Worm (Caenorhabditis elegans) whole organism, late embryonic: ENCODE data around the gene T05C12.1.
A peak's percentile ranks its signal among the peaks of the same experiment; 100 is the strongest.

Source experiments
- K02D7.2 ChIP-seq: sonication (generic microtip); optimal IDR thresholded peaks from 2 replicates; lab custom pipeline; 2017; ENCODE audit warnings: mild to moderate bottlenecking, missing genetic modification characterization, missing compliant biosample characterization
- Y22D7AL.16 ChIP-seq: sonication (generic microtip); optimal IDR thresholded peaks from 2 replicates; lab custom pipeline; 2016; ENCODE audit warnings: missing genetic modification characterization, missing compliant biosample characterization
- ceh-19 ChIP-seq: fragments of 200-800 bp; sonication (Bioruptor generic); optimal IDR thresholded peaks from 2 replicates; lab custom pipeline; 2018; ENCODE audit warnings: mild to moderate bottlenecking, missing genetic modification characterization, missing compliant biosample characterization
- ceh-24 ChIP-seq: sonication (generic microtip); optimal IDR thresholded peaks from 2 replicates; lab custom pipeline; 2016; ENCODE audit warnings: mild to moderate bottlenecking, missing genetic modification characterization, missing compliant biosample characterization
- ceh-31 ChIP-seq: sonication (generic microtip); optimal IDR thresholded peaks from 2 replicates; lab custom pipeline; 2016; ENCODE audit warnings: missing genetic modification characterization, missing compliant biosample characterization
- ceh-45 ChIP-seq: fragments of 200-800 bp; sonication (Bioruptor generic); IDR thresholded peaks from 2 replicates; pipeline ENCODE4 v1.3.6; 2022; ENCODE audit warnings: missing genetic modification reagents, missing genetic modification characterization, missing compliant biosample characterization
- ceh-6 ChIP-seq: fragments of 200-800 bp; sonication (Bioruptor generic); optimal IDR thresholded peaks from 2 replicates; lab custom pipeline; 2018; ENCODE audit warnings: mild to moderate bottlenecking, missing genetic modification characterization, missing compliant biosample characterization
- dmd-4 ChIP-seq: sonication (generic microtip); optimal IDR thresholded peaks from 2 replicates; lab custom pipeline; 2016; ENCODE audit warnings: borderline replicate concordance, missing genetic modification characterization, missing compliant biosample characterization
- elt-4 ChIP-seq: sonication (generic microtip); optimal IDR thresholded peaks from 2 replicates; lab custom pipeline; 2016; ENCODE audit warnings: missing genetic modification characterization, missing compliant biosample characterization
- eyg-1 ChIP-seq: sonication (generic microtip); optimal IDR thresholded peaks from 2 replicates; lab custom pipeline; 2016; ENCODE audit warnings: missing genotype, missing genetic modification characterization, missing compliant biosample characterization
- hlh-30 ChIP-seq: sonication (generic microtip); optimal IDR thresholded peaks from 2 replicates; lab custom pipeline; 2017; ENCODE audit warnings: antibody characterized with exemption, missing genetic modification characterization, missing compliant biosample characterization; ENCODE audit not compliant: insufficient read depth
- hlh-8 ChIP-seq: sonication (generic microtip); optimal IDR thresholded peaks from 2 replicates; lab custom pipeline; 2016; ENCODE audit warnings: missing genotype, missing genetic modification characterization, missing compliant biosample characterization
- madf-2 ChIP-seq: sonication (generic microtip); optimal IDR thresholded peaks from 2 replicates; lab custom pipeline; 2017; ENCODE audit warnings: missing genetic modification characterization, missing compliant biosample characterization
- mec-3 ChIP-seq: sonication (generic microtip); optimal IDR thresholded peaks from 2 replicates; lab custom pipeline; 2016; ENCODE audit warnings: borderline replicate concordance, missing genetic modification characterization, missing compliant biosample characterization
- nhr-11 ChIP-seq: fragments of 150-350 bp; optimal IDR thresholded peaks from 2 replicates; lab custom pipeline; 2014; ENCODE audit warnings: missing biosample characterization, missing genetic modification characterization
- pat-9 ChIP-seq: fragments of 200-800 bp; sonication (Bioruptor generic); optimal IDR thresholded peaks from 2 replicates; lab custom pipeline; 2018; ENCODE audit warnings: mild to moderate bottlenecking, missing genetic modification characterization, moderate library complexity, missing compliant biosample characterization
- pax-1 ChIP-seq: fragments of 150-350 bp; optimal IDR thresholded peaks from 2 replicates; lab custom pipeline; 2014; ENCODE audit warnings: missing biosample characterization, missing genetic modification characterization
- pha-2 ChIP-seq: sonication (generic microtip); optimal IDR thresholded peaks from 2 replicates; lab custom pipeline; 2017; ENCODE audit warnings: mild to moderate bottlenecking, missing genetic modification characterization, missing compliant biosample characterization
- pha-4 ChIP-seq: fragments of 150-350 bp; optimal IDR thresholded peaks from 2 replicates; lab custom pipeline; 2018; ENCODE audit warnings: missing biosample characterization, missing genetic modification reagents, missing genetic modification characterization
- pqm-1 ChIP-seq: sonication (generic microtip); optimal IDR thresholded peaks from 2 replicates; lab custom pipeline; 2016; ENCODE audit warnings: missing genetic modification characterization, missing compliant biosample characterization
- rnt-1 ChIP-seq: sonication (generic microtip); optimal IDR thresholded peaks from 2 replicates; lab custom pipeline; 2016; ENCODE audit warnings: missing genetic modification characterization, missing compliant biosample characterization
- sox-2 ChIP-seq: fragments of 200-800 bp; sonication (Bioruptor generic); IDR thresholded peaks from 2 replicates; pipeline ENCODE4 v1.3.6; 2022; ENCODE audit warnings: missing genetic modification reagents, missing genetic modification characterization, missing compliant biosample characterization
- syd-9 ChIP-seq: sonication (generic microtip); optimal IDR thresholded peaks from 2 replicates; lab custom pipeline; 2016; ENCODE audit warnings: mild to moderate bottlenecking, missing genetic modification characterization, moderate library complexity, missing compliant biosample characterization
- tbx-2 ChIP-seq: sonication (generic microtip); optimal IDR thresholded peaks from 2 replicates; lab custom pipeline; 2016; ENCODE audit warnings: missing genetic modification characterization, missing compliant biosample characterization
- unc-42 ChIP-seq: sonication (generic microtip); optimal IDR thresholded peaks from 2 replicates; lab custom pipeline; 2016; ENCODE audit warnings: missing genotype, missing genetic modification characterization, missing compliant biosample characterization

Gene T05C12.1

ce11 chrII:8223422-8223821 lies 49.9 kb downstream of the T05C12.1 start:
- TF ChIP-seq mec-3 (tag; lab: Kevin White, UChicago), result no peak
- TF ChIP-seq sox-2 (GFP tag; lab: Robert Waterston, UW), result peak; percentile 32; the same call in 1 of the 2 replicates
- TF ChIP-seq syd-9 (tag; lab: Kevin White, UChicago), result no peak
- TF ChIP-seq eyg-1 (tag; lab: Kevin White, UChicago), result no peak
- peak; percentile 87 for TF ChIP-seq pax-1 (tag; lab: Kevin White, UChicago)
- TF ChIP-seq ceh-45 (GFP tag; lab: Robert Waterston, UW), result no peak
- TF ChIP-seq tbx-2 (tag; lab: Kevin White, UChicago), result no peak
- TF ChIP-seq ceh-31 (tag; lab: Kevin White, UChicago), result peak; percentile 59

- TF ChIP-seq ceh-24 (tag; lab: Kevin White, UChicago), result no peak
- TF ChIP-seq sox-2 (GFP tag; lab: Robert Waterston, UW), result no peak
- TF ChIP-seq madf-2 (tag; lab: Kevin White, UChicago), result no peak
- no peak for TF ChIP-seq hlh-30 (tag; lab: Kevin White, UChicago)
- TF ChIP-seq pqm-1 (tag; lab: Kevin White, UChicago), result no peak
- TF ChIP-seq pat-9 (tag; lab: Kevin White, UChicago), result no peak
- TF ChIP-seq pha-2, result no peak
- TF ChIP-seq rnt-1 (tag; lab: Kevin White, UChicago), result no peak
- TF ChIP-seq K02D7.2 (tag; lab: Kevin White, UChicago), result no peak
- no peak for TF ChIP-seq dmd-4
- TF ChIP-seq hlh-8 (tag; lab: Kevin White, UChicago), result no peak
- no peak for TF ChIP-seq nhr-11 (tag; lab: Kevin White, UChicago)
- TF ChIP-seq pha-4 (tag; lab: Kevin White, UChicago), result no peak
- TF ChIP-seq unc-42 (tag; lab: Kevin White, UChicago), result no peak
- TF ChIP-seq Y22D7AL.16, result no peak
- no peak for TF ChIP-seq elt-4 (tag; lab: Kevin White, UChicago)
- TF ChIP-seq ceh-6 (GFP tag; lab: Kevin White, UChicago), result no peak
- no peak for TF ChIP-seq ceh-19 (GFP tag; lab: Kevin White, UChicago)
Measured at ce11 chrII:8223945-8224344, 50.5 kb downstream of the T05C12.1 start.
